Worm (Caenorhabditis elegans): ENCODE data around the gene apy-1.

DNA sequence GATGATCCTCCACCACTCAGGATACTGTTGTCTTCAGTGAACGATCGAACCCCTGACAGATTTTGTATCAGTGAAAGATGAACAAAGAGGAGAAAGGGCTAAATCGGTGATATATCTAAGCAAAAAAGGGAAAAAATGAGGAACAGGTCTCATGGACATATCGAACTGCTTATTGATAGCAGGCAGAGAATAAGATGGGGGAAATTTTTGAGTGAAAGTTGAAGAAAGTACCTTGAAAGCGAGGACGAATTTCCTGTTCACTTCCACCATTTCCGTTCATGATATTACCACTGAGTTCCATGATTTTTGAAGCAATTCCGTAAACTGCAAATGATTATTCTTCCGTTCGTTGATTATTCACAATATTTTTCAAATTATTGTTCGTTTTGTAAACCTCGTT, 16.2 kb downstream of the apy-1 start:
- TF ChIP-seq ceh-45 (GFP tag; IDR thresholded peaks at IDR 0.05) (no peak), hlh-15 (tag; optimal IDR thresholded peaks at IDR 0.05) (no peak), pat-9 (tag; optimal IDR thresholded peaks at IDR 0.05) (no peak), tbx-7 (tag; optimal IDR thresholded peaks at IDR 0.05) (no peak)
